Worm (Caenorhabditis elegans) whole organism, L2 larva: ENCODE data around the gene srt-19.

Experiments used
- C34F6.9 ChIP-seq: fragments of 150-350 bp; optimal IDR thresholded peaks from 2 replicates; lab custom pipeline; 2014; ENCODE audit warnings: missing biosample characterization, missing genetic modification characterization
- R02D3.7 ChIP-seq: fragments of 150-350 bp; optimal IDR thresholded peaks from 2 replicates; lab custom pipeline; 2014; ENCODE audit warnings: missing biosample characterization, missing genetic modification characterization
- ZK546.5 ChIP-seq: sonication (generic microtip); optimal IDR thresholded peaks from 2 replicates; lab custom pipeline; 2017; ENCODE audit warnings: missing biosample characterization, missing genetic modification characterization
- alr-1 ChIP-seq: fragments of 150-350 bp; optimal IDR thresholded peaks from 2 replicates; lab custom pipeline; 2014; ENCODE audit warnings: missing biosample characterization, missing genetic modification characterization
- gmeb-1 ChIP-seq: fragments of 150-350 bp; optimal IDR thresholded peaks from 2 replicates; lab custom pipeline; 2014; ENCODE audit warnings: missing biosample characterization, missing genetic modification characterization
- nhr-12 ChIP-seq: fragments of 150-350 bp; optimal IDR thresholded peaks from 2 replicates; lab custom pipeline; 2014; ENCODE audit warnings: missing biosample characterization, missing genetic modification characterization
- nhr-77 ChIP-seq: fragments of 150-350 bp; optimal IDR thresholded peaks from 2 replicates; lab custom pipeline; 2014; ENCODE audit warnings: missing biosample characterization, missing genetic modification characterization
- snpc-4 ChIP-seq: fragments of 150-350 bp; optimal IDR thresholded peaks from 2 replicates; lab custom pipeline; 2014; ENCODE audit warnings: missing biosample characterization, missing genetic modification characterization
- unc-39 ChIP-seq: fragments of 150-350 bp; optimal IDR thresholded peaks from 2 replicates; lab custom pipeline; 2014; ENCODE audit warnings: missing biosample characterization, missing genetic modification characterization
- unc-62 ChIP-seq: fragments of 150-350 bp; optimal IDR thresholded peaks from 2 replicates; lab custom pipeline; 2014; ENCODE audit warnings: missing biosample characterization, missing genetic modification reagents, missing genetic modification characterization

- TF ChIP-seq R02D3.7 (tag; lab: Kevin White, UChicago): no peak
- TF ChIP-seq C34F6.9 (tag; lab: Kevin White, UChicago): no peak
- no peak for TF ChIP-seq snpc-4 (tag; lab: Kevin White, UChicago)
- no peak for TF ChIP-seq ZK546.5
- TF ChIP-seq nhr-12: no peak
- TF ChIP-seq alr-1 (tag; lab: Kevin White, UChicago): no peak
- TF ChIP-seq gmeb-1 (tag; lab: Kevin White, UChicago): no peak
- TF ChIP-seq nhr-77 (tag; lab: Kevin White, UChicago): no peak
- TF ChIP-seq unc-39 (tag; lab: Kevin White, UChicago): no peak
- no peak for TF ChIP-seq unc-62
Measured at ce11 chrV:4273372-4273771, 11.5 kb upstream of the srt-19 start.
